Worm (Caenorhabditis elegans) whole organism, mixed stage, embryonic: ENCODE data around the gene vit-6.

Source experiments
- elt-3 ChIP-seq: fragments of 150-350 bp; optimal IDR thresholded peaks from 2 replicates; lab custom pipeline; 2014; ENCODE audit warnings: missing biosample characterization, missing genetic modification characterization
- lin-13 ChIP-seq: fragments of 150-350 bp; optimal IDR thresholded peaks from 2 replicates; lab custom pipeline; 2014; ENCODE audit warnings: missing biosample characterization, missing genetic modification characterization
- lsy-2 ChIP-seq: fragments of 150-350 bp; optimal IDR thresholded peaks from 2 replicates; lab custom pipeline; 2014; ENCODE audit warnings: missing biosample characterization, missing genetic modification characterization
- nhr-12 ChIP-seq: fragments of 150-350 bp; optimal IDR thresholded peaks from 2 replicates; lab custom pipeline; 2014; ENCODE audit warnings: missing biosample characterization, missing genetic modification characterization
- nhr-2 ChIP-seq: fragments of 150-350 bp; optimal IDR thresholded peaks from 2 replicates; lab custom pipeline; 2014; ENCODE audit warnings: missing biosample characterization, missing genetic modification characterization
- nhr-237 ChIP-seq: fragments of 150-350 bp; optimal IDR thresholded peaks from 2 replicates; lab custom pipeline; 2014; ENCODE audit warnings: missing biosample characterization, missing genetic modification characterization
- nhr-28 ChIP-seq: fragments of 150-350 bp; optimal IDR thresholded peaks from 2 replicates; lab custom pipeline; 2014; ENCODE audit warnings: missing biosample characterization, missing genetic modification characterization
- nhr-76 ChIP-seq: sonication (generic microtip); optimal IDR thresholded peaks from 2 replicates; lab custom pipeline; 2017; ENCODE audit warnings: missing biosample characterization, missing genetic modification characterization
- unc-120 ChIP-seq: sonication (generic microtip); optimal IDR thresholded peaks from 2 replicates; lab custom pipeline; 2017; ENCODE audit warnings: missing genetic modification characterization, missing compliant biosample characterization; ENCODE audit not compliant: poor library complexity, severe bottlenecking
- unc-39 ChIP-seq: fragments of 150-350 bp; optimal IDR thresholded peaks from 2 replicates; lab custom pipeline; 2014; ENCODE audit warnings: missing biosample characterization, missing genetic modification characterization
- unc-62 ChIP-seq: fragments of 150-350 bp; optimal IDR thresholded peaks from 2 replicates; lab custom pipeline; 2014; ENCODE audit warnings: missing biosample characterization, missing genetic modification reagents, missing genetic modification characterization
- zip-8 ChIP-seq: fragments of 150-350 bp; optimal IDR thresholded peaks from 2 replicates; lab custom pipeline; 2014; ENCODE audit warnings: missing biosample characterization, missing genetic modification characterization
- ztf-11 ChIP-seq: fragments of 150-350 bp; optimal IDR thresholded peaks from 2 replicates; lab custom pipeline; 2014; ENCODE audit warnings: missing biosample characterization, missing genetic modification characterization

DNA sequence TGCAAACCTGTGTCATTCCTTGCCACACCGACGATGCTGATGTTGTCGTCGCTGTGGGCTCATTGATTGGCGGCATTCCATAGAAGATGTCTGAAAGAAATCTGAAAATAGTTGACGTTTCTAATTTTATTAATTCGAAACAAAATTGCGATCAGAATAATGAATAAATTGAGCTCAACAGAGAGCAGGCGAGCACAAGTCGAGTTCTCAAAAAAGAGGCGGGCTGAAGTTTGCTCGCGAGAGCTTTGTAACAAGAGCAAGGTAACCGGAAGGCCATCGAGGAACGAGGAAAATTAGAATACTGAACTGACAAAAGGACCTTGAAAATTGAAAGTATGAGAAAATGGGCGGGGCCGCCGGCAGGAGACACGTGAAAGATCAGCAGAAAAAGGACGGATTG, 24.5 kb upstream of the vit-6 start, which contains the start of gene nhr-66:
- no peak for TF ChIP-seq nhr-12 (tag; lab: Kevin White, UChicago)
- TF ChIP-seq lin-13 (tag; lab: Kevin White, UChicago), result no peak
- no peak for TF ChIP-seq unc-39 (tag; lab: Kevin White, UChicago)
- no peak for TF ChIP-seq nhr-76 (tag; lab: Kevin White, UChicago)
- TF ChIP-seq nhr-237 (tag; lab: Kevin White, UChicago), result no peak
- no peak for TF ChIP-seq unc-62 (GFP tag; lab: Kevin White, UChicago)
- TF ChIP-seq nhr-2, result no peak
- TF ChIP-seq nhr-28 (tag; lab: Kevin White, UChicago), result no peak
- TF ChIP-seq ztf-11 (tag; lab: Kevin White, UChicago), result no peak
- TF ChIP-seq elt-3 (tag; lab: Kevin White, UChicago), result no peak
- TF ChIP-seq lsy-2, result no peak
- TF ChIP-seq unc-120 (tag; lab: Kevin White, UChicago), result no peak
- no peak for TF ChIP-seq zip-8
